Fruit fly (Drosophila melanogaster) whole organism, embryonic: Measurements from ENCODE around the gene CG31365.
A peak's percentile ranks its signal among the peaks of the same experiment; 100 is the strongest.

ENCODE experiments used
- Atf-2 ChIP-seq: fragments of 200-800 bp; sonication (Bioruptor generic); optimal IDR thresholded peaks from 2 replicates; lab custom pipeline; 2016; ENCODE audit warnings: missing biosample characterization, missing genetic modification characterization
- CG13296 ChIP-seq: fragments of 200-800 bp; sonication (Bioruptor generic); optimal IDR thresholded peaks from 3 replicates; lab custom pipeline; 2018; ENCODE audit warnings: missing biosample characterization, mild to moderate bottlenecking, missing genetic modification characterization
- CG14860 ChIP-seq: fragments of 200-800 bp; sonication (Bioruptor generic); IDR thresholded peaks from 3 replicates; pipeline ENCODE4 v1.3.6; 2022; ENCODE audit warnings: missing biosample characterization, missing genetic modification characterization; ENCODE audit not compliant: partially characterized antibody
- CG15479 ChIP-seq: fragments of 200-800 bp; sonication (Bioruptor generic); optimal IDR thresholded peaks from 3 replicates; lab custom pipeline; 2019; ENCODE audit warnings: missing biosample characterization, mild to moderate bottlenecking, missing genetic modification characterization, moderate library complexity
- CG1603 ChIP-seq: fragments of 200-800 bp; sonication (Bioruptor generic); optimal IDR thresholded peaks from 2 replicates; lab custom pipeline; 2019; ENCODE audit warnings: missing biosample characterization, mild to moderate bottlenecking, missing genetic modification characterization, moderate library complexity
- CG17361 ChIP-seq: fragments of 200-800 bp; sonication (Bioruptor generic); IDR thresholded peaks from 3 replicates; pipeline ENCODE4 v1.3.6; 2022; ENCODE audit warnings: missing biosample characterization, missing genetic modification characterization
- CG1832 ChIP-seq: fragments of 200-800 bp; sonication (Bioruptor generic); optimal IDR thresholded peaks from 2 replicates; lab custom pipeline; 2017; ENCODE audit warnings: missing biosample characterization, mild to moderate bottlenecking, missing genetic modification characterization, inconsistent platforms
- CG3281 ChIP-seq: fragments of 200-800 bp; sonication (Bioruptor generic); optimal IDR thresholded peaks from 3 replicates; lab custom pipeline; 2017; ENCODE audit warnings: missing biosample characterization, mild to moderate bottlenecking, missing genetic modification characterization
- CG4424 ChIP-seq: fragments of 200-800 bp; sonication (Bioruptor generic); optimal IDR thresholded peaks from 3 replicates; lab custom pipeline; 2016; ENCODE audit warnings: missing biosample characterization, missing genetic modification characterization
- CG6813 ChIP-seq: fragments of 200-800 bp; sonication (Bioruptor generic); optimal IDR thresholded peaks from 2 replicates; lab custom pipeline; 2017; ENCODE audit warnings: missing biosample characterization, missing genetic modification characterization, mild to moderate bottlenecking, moderate library complexity, missing genetic modification reagents
- CG6854 ChIP-seq: fragments of 200-800 bp; sonication (Bioruptor generic); optimal IDR thresholded peaks from 3 replicates; lab custom pipeline; 2017; ENCODE audit warnings: missing biosample characterization, mild to moderate bottlenecking, missing genetic modification characterization
- CG7372 ChIP-seq: fragments of 200-800 bp; sonication (Bioruptor generic); IDR thresholded peaks from 2 replicates; pipeline ENCODE4 v1.3.6; 2022; ENCODE audit warnings: missing biosample characterization, missing genetic modification characterization
- Doc3 ChIP-seq: fragments of 200-800 bp; sonication (Bioruptor generic); IDR thresholded peaks from 3 replicates; pipeline ENCODE4 v1.3.6; 2022; ENCODE audit warnings: missing biosample characterization, missing genetic modification characterization; ENCODE audit not compliant: partially characterized antibody
- Dref ChIP-seq: fragments of 200-800 bp; sonication (Bioruptor generic); IDR thresholded peaks from 2 replicates; pipeline ENCODE4 v1.3.6; 2022; ENCODE audit warnings: missing biosample characterization, missing genetic modification characterization
- E2f1 ChIP-seq: fragments of 200-800 bp; sonication (Bioruptor generic); IDR thresholded peaks from 2 replicates; pipeline ENCODE4 v1.3.6; 2022; ENCODE audit warnings: missing biosample characterization, missing genetic modification characterization
- Fer1 ChIP-seq: fragments of 200-800 bp; sonication (Bioruptor generic); optimal IDR thresholded peaks from 2 replicates; lab custom pipeline; 2017; ENCODE audit warnings: missing biosample characterization, mild to moderate bottlenecking, missing genetic modification characterization
- Gsc ChIP-seq: fragments of 200-800 bp; sonication (Bioruptor generic); IDR thresholded peaks from 2 replicates; pipeline ENCODE4 v1.3.6; 2022; ENCODE audit warnings: missing biosample characterization, missing genetic modification characterization
- HLH4C ChIP-seq: fragments of 200-800 bp; sonication (Bioruptor generic); IDR thresholded peaks from 3 replicates; pipeline ENCODE4 v1.3.6; 2022; ENCODE audit warnings: missing biosample characterization, missing genetic modification characterization; ENCODE audit not compliant: partially characterized antibody
- HmgZ ChIP-seq: fragments of 200-800 bp; sonication (Bioruptor generic); optimal IDR thresholded peaks from 2 replicates; lab custom pipeline; 2018; ENCODE audit warnings: missing biosample characterization, mild to moderate bottlenecking, missing genetic modification characterization
- Hsf ChIP-seq: fragments of 200-800 bp; sonication (Bioruptor generic); optimal IDR thresholded peaks from 3 replicates; lab custom pipeline; 2016; ENCODE audit warnings: missing biosample characterization, missing genetic modification characterization
- MESR4 ChIP-seq: fragments of 200-800 bp; sonication (Bioruptor generic); optimal IDR thresholded peaks from 2 replicates; lab custom pipeline; 2018; ENCODE audit warnings: missing biosample characterization, mild to moderate bottlenecking, missing genetic modification characterization, moderate library complexity
- Max ChIP-seq: fragments of 200-800 bp; sonication (Bioruptor generic); optimal IDR thresholded peaks from 2 replicates; lab custom pipeline; 2016; ENCODE audit warnings: missing biosample characterization, mild to moderate bottlenecking, missing genetic modification characterization
- Myb ChIP-seq: fragments of 200-800 bp; sonication (Bioruptor generic); optimal IDR thresholded peaks from 2 replicates; lab custom pipeline; 2016; ENCODE audit warnings: missing biosample characterization, missing genetic modification characterization
- NFAT ChIP-seq: fragments of 200-800 bp; sonication (Bioruptor generic); IDR thresholded peaks from 2 replicates; pipeline ENCODE4 v1.3.6; 2022; ENCODE audit warnings: missing biosample characterization, missing genetic modification characterization
- NfI ChIP-seq: fragments of 200-800 bp; sonication (Bioruptor generic); optimal IDR thresholded peaks from 3 replicates; lab custom pipeline; 2018; ENCODE audit warnings: missing biosample characterization, mild to moderate bottlenecking, missing genetic modification characterization, moderate library complexity
- Scr ChIP-seq: fragments of 200-800 bp; sonication (Bioruptor generic); IDR thresholded peaks from 2 replicates; pipeline ENCODE4 v1.3.6; 2022; ENCODE audit warnings: missing biosample characterization, missing genetic modification characterization; ENCODE audit not compliant: partially characterized antibody
- Stat92E ChIP-seq, 3 experiments: fragments of >200 bp in 2 of 3; fragments of 200-800 bp in 1 of 3; sonication (Bioruptor generic) in 1 of 3; optimal IDR thresholded peaks; 2 replicates each; lab custom pipeline; 2017 to 2019; ENCODE audit warnings: missing biosample characterization in 3 of 3, missing genetic modification characterization in 3 of 3, mild to moderate bottlenecking in 1 of 3, moderate library complexity in 1 of 3
- ab ChIP-seq: fragments of 200-800 bp; sonication (Bioruptor generic); optimal IDR thresholded peaks from 2 replicates; lab custom pipeline; 2016; ENCODE audit warnings: missing biosample characterization, missing genetic modification characterization
- ac ChIP-seq: fragments of 200-800 bp; sonication (Bioruptor generic); optimal IDR thresholded peaks from 3 replicates; lab custom pipeline; 2017; ENCODE audit warnings: missing biosample characterization, mild to moderate bottlenecking, missing genetic modification characterization
- ash1 ChIP-seq: fragments of 200-800 bp; sonication (Bioruptor generic); optimal IDR thresholded peaks from 2 replicates; lab custom pipeline; 2018; ENCODE audit warnings: missing biosample characterization, mild to moderate bottlenecking, missing genetic modification characterization
- cad ChIP-seq: fragments of >200 bp; optimal IDR thresholded peaks from 2 replicates; lab custom pipeline; 2017; ENCODE audit warnings: missing biosample characterization, missing genetic modification characterization
- fu2 ChIP-seq: fragments of 200-800 bp; sonication (Bioruptor generic); optimal IDR thresholded peaks from 2 replicates; lab custom pipeline; 2016; ENCODE audit warnings: missing biosample characterization, missing genetic modification characterization
- grn ChIP-seq: fragments of 200-800 bp; sonication (Bioruptor generic); optimal IDR thresholded peaks from 3 replicates; lab custom pipeline; 2017; ENCODE audit warnings: missing biosample characterization, missing genetic modification characterization
- gro ChIP-seq: fragments of 200-800 bp; sonication (Bioruptor generic); optimal IDR thresholded peaks from 2 replicates; lab custom pipeline; 2016; ENCODE audit warnings: missing biosample characterization, missing genetic modification characterization
- klu ChIP-seq: fragments of 200-800 bp; sonication (Bioruptor generic); IDR thresholded peaks from 2 replicates; pipeline ENCODE4 v1.3.6; 2022; ENCODE audit warnings: missing biosample characterization, missing genetic modification characterization
- kni ChIP-seq: fragments of 200-800 bp; sonication (Bioruptor generic); optimal IDR thresholded peaks from 3 replicates; lab custom pipeline; 2017; ENCODE audit warnings: mild to moderate bottlenecking, missing biosample characterization, missing genetic modification reagents, missing genetic modification characterization
- nerfin-2 ChIP-seq: fragments of 200-800 bp; sonication (Bioruptor generic); IDR thresholded peaks from 2 replicates; pipeline ENCODE4 v1.3.6; 2022; ENCODE audit warnings: missing biosample characterization, missing genetic modification characterization; ENCODE audit not compliant: partially characterized antibody
- oc ChIP-seq: fragments of 200-800 bp; sonication (Bioruptor generic); optimal IDR thresholded peaks from 2 replicates; lab custom pipeline; 2018; ENCODE audit warnings: missing biosample characterization, mild to moderate bottlenecking, missing genetic modification characterization, moderate library complexity
- run ChIP-seq: fragments of 200-800 bp; sonication (Bioruptor generic); optimal IDR thresholded peaks from 3 replicates; lab custom pipeline; 2018; ENCODE audit warnings: missing biosample characterization, mild to moderate bottlenecking, missing genetic modification characterization
- sd ChIP-seq: fragments of 200-800 bp; sonication (Bioruptor generic); optimal IDR thresholded peaks from 3 replicates; lab custom pipeline; 2018; ENCODE audit warnings: missing biosample characterization, mild to moderate bottlenecking, missing genetic modification characterization, moderate library complexity
- sna ChIP-seq: fragments of 200-800 bp; sonication (Bioruptor generic); IDR thresholded peaks from 2 replicates; pipeline ENCODE4 v1.3.6; 2022; ENCODE audit warnings: missing biosample characterization, missing genetic modification characterization; ENCODE audit not compliant: partially characterized antibody
- sqz ChIP-seq: fragments of 200-800 bp; sonication (Bioruptor generic); optimal IDR thresholded peaks from 3 replicates; lab custom pipeline; 2018; ENCODE audit warnings: missing biosample characterization, mild to moderate bottlenecking, missing genetic modification characterization
- tll ChIP-seq, 2 experiments: fragments of 200-800 bp in 1 of 2; fragments of >200 bp in 1 of 2; sonication (Bioruptor generic) in 1 of 2; optimal IDR thresholded peaks; 2 replicates each; lab custom pipeline; 2017 to 2019; ENCODE audit warnings: missing biosample characterization in 2 of 2, missing genetic modification characterization in 2 of 2, mild to moderate bottlenecking in 1 of 2, moderate library complexity in 1 of 2
- unc-4 ChIP-seq: fragments of 200-800 bp; sonication (Bioruptor generic); IDR thresholded peaks from 2 replicates; pipeline ENCODE4 v1.3.6; 2022; ENCODE audit warnings: missing biosample characterization, missing genetic modification characterization; ENCODE audit not compliant: partially characterized antibody
- unpg ChIP-seq: fragments of 200-800 bp; sonication (Bioruptor generic); optimal IDR thresholded peaks from 3 replicates; lab custom pipeline; 2018; ENCODE audit warnings: missing biosample characterization, mild to moderate bottlenecking, missing genetic modification characterization, moderate library complexity
- vnd ChIP-seq: fragments of 200-800 bp; sonication (Bioruptor generic); IDR thresholded peaks from 3 replicates; pipeline ENCODE4 v1.3.6; 2022; ENCODE audit warnings: missing biosample characterization, missing genetic modification characterization; ENCODE audit not compliant: partially characterized antibody
- vvl ChIP-seq: fragments of 200-800 bp; sonication (Bioruptor generic); IDR thresholded peaks from 2 replicates; pipeline ENCODE4 v1.3.6; 2022; ENCODE audit warnings: missing biosample characterization, missing genetic modification characterization
- wdn ChIP-seq: fragments of 200-800 bp; sonication (Bioruptor generic); IDR thresholded peaks from 2 replicates; pipeline ENCODE4 v1.3.6; 2022; ENCODE audit warnings: missing biosample characterization, missing genetic modification characterization
- z ChIP-seq: fragments of 200-800 bp; sonication (Bioruptor generic); IDR thresholded peaks from 3 replicates; pipeline ENCODE4 v1.3.6; 2022; ENCODE audit warnings: missing biosample characterization, missing genetic modification characterization

CG31365 gene

dm6 chr3R:23130181-23130580 is 4.0 kb upstream of the CG31365 start:
- TF ChIP-seq cad (GFP tag; lab: Kevin White, UChicago) (peak; percentile 78), CG17361 (no peak), run (tag; lab: Kevin White, UChicago) (peak; percentile 30), nerfin-2 (GFP tag; lab: Robert Waterston, UW) (no peak), kni (GFP tag; lab: Kevin White, UChicago) (peak; percentile 75), CG7372 (GFP tag; lab: Robert Waterston, UW) (no peak), unpg (GFP tag; lab: Kevin White, UChicago) (no peak), CG4424 (GFP tag; lab: Kevin White, UChicago) (no peak), ab (no peak), E2f1 (no peak), wdn (GFP tag; lab: Robert Waterston, UW) (no peak), sd (peak; percentile 78), Hsf (GFP tag; lab: Kevin White, UChicago) (no peak), grn (no peak), vvl (GFP tag; lab: Robert Waterston, UW) (peak; percentile 37; the same call in 1 of the 2 replicates), oc (tag; lab: Kevin White, UChicago) (peak; percentile 65), klu (GFP tag; lab: Robert Waterston, UW) (no peak), Gsc (no peak)

DNA sequence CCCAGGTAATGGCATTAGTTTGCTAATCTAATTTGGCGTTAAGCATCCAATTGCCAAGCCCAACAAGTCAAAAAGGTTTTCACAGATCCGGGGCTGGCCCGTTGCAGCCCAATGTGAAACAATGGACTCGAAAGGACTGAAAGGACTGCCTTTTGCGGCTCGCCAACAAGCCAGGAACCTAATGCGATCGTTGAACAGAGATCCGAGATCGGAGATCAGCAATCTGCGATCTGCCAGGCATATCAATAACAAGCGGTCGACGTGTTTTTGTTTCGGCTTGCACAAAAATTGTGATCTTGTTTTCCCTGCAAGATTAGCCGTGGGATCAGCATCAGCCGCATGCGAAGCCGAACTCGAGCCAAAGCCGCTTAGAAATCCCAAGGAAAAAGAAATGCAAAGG is 3.4 kb upstream of the CG31365 start:
- TF ChIP-seq tll (GFP tag; optimal IDR thresholded peaks at IDR 0.05; lab: Kevin White, UChicago): peak in 1 of 2 experiments; percentile 99
- no peak for TF ChIP-seq vnd (GFP tag; lab: Robert Waterston, UW)
- TF ChIP-seq z (GFP tag; lab: Robert Waterston, UW): no peak
- peak; percentile 53 for TF ChIP-seq grn
- TF ChIP-seq CG15479: peak; percentile 59
- TF ChIP-seq NFAT (GFP tag; lab: Robert Waterston, UW): no peak
- no peak for TF ChIP-seq ac (GFP tag; lab: Kevin White, UChicago)
- TF ChIP-seq gro (GFP tag; lab: Kevin White, UChicago): no peak
- TF ChIP-seq sna (GFP tag; lab: Robert Waterston, UW): no peak
- no peak for TF ChIP-seq Fer1 (GFP tag; lab: Kevin White, UChicago)
- TF ChIP-seq Doc3: no peak
- TF ChIP-seq Dref: no peak
- no peak for TF ChIP-seq Atf-2
- TF ChIP-seq ash1 (GFP tag; lab: Kevin White, UChicago): no peak
- TF ChIP-seq fu2 (GFP tag; lab: Kevin White, UChicago): no peak
- TF ChIP-seq CG13296 (GFP tag; lab: Kevin White, UChicago): no peak
- TF ChIP-seq NfI: no peak
- TF ChIP-seq CG1832: no peak
- no peak for TF ChIP-seq HmgZ (tag; lab: Kevin White, UChicago)

DNA sequence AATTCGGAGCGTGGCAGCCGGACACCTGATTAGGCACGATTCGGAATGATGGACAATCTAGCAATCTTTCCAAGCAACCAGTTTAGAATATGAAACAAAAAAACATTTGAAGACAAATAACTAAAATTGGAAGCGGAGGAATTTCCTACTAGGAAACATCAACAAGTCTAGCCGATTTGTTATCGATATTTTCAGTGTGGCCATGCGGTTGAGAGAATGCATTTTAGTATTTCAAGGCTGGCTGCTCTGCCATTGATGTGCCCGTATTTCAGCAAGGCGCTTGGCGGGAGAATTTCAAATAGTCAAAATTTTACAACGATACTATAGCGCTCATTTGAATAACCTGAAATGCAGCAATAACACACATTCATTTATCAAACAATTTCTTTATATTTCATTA is 1.6 kb upstream of the CG31365 start, which contains the start of gene CG31457:
CG31457 (minus strand) TSS at position 186 of the 400 bp plus-strand sequence.
- TF ChIP-seq CG14860 (peak; percentile 55; the same call in 2 of the 3 replicates), unc-4 (GFP tag; lab: Robert Waterston, UW) (peak; percentile 89), HmgZ (tag; lab: Kevin White, UChicago) (peak; percentile 77), HLH4C (GFP tag; lab: Robert Waterston, UW) (peak; percentile 69), CG6813 (no peak), Doc3 (peak; percentile 83), Myb (peak; percentile 35), sqz (GFP tag; lab: Kevin White, UChicago) (no peak), Max (GFP tag; lab: Kevin White, UChicago) (no peak), CG1603 (tag; lab: Kevin White, UChicago) (peak; percentile 82), Scr (GFP tag; lab: Robert Waterston, UW) (peak; percentile 79), MESR4 (GFP tag; lab: Kevin White, UChicago) (peak; percentile 50), CG3281 (GFP tag; lab: Kevin White, UChicago) (no peak), CG6854 (no peak), Stat92E (GFP tag; optimal IDR thresholded peaks at IDR 0.05; lab: Kevin White, UChicago) (peak in 1 of 3 experiments; percentile 33)
